Fruit fly (Drosophila melanogaster) ovary, adult (tissue): ENCODE data around the gene Myo61F.

Source experiments
- CG17801 ChIP-seq: fragments of 200-800 bp; optimal IDR thresholded peaks from 2 replicates; lab custom pipeline; 2019; ENCODE audit warnings: missing biosample characterization, mild to moderate bottlenecking, missing genetic modification characterization, moderate library complexity; ENCODE audit not compliant: partially characterized antibody

Myo61F gene

dm6 chr3L:1313039-1313766 is 5.1 kb upstream of the Myo61F start, which contains the start of the genes sturkopf and Herc4:
Gene sturkopf (minus strand): TSS chr3L:1313377.
Gene Herc4 (plus strand): TSS chr3L:1313696.
- peak; percentile 9 for TF ChIP-seq CG17801 (GFP tag; lab: Kevin White, UChicago)

- no peak for TF ChIP-seq CG17801 (GFP tag; lab: Kevin White, UChicago)
These were observed 931 bp downstream of the Myo61F start for dm6 chr3L:1319097-1319725.

dm6 chr3L:1320230-1320930 is 2.1 kb downstream of the Myo61F start:
- peak; percentile 62 for TF ChIP-seq CG17801 (GFP tag; lab: Kevin White, UChicago)

- no peak for TF ChIP-seq CG17801 (GFP tag; lab: Kevin White, UChicago)
These were observed 2.8 kb downstream of the Myo61F start for dm6 chr3L:1320931-1321556.

- no peak for TF ChIP-seq CG17801 (GFP tag; lab: Kevin White, UChicago)
These were observed 3.9 kb downstream of the Myo61F start for dm6 chr3L:1322159-1322558.

- TF ChIP-seq CG17801 (GFP tag; lab: Kevin White, UChicago) = no peak
These were observed 4.4 kb downstream of the Myo61F start, which contains the start of gene CG9184 for dm6 chr3L:1322706-1323105. Gene CG9184 (minus strand): TSS chr3L:1322806.

- TF ChIP-seq CG17801 (GFP tag; lab: Kevin White, UChicago) = no peak
These were observed 4.9 kb downstream of the Myo61F start for dm6 chr3L:1323136-1323535.

dm6 chr3L:1324818-1325625 is 6.7 kb downstream of the Myo61F start:
- no peak for TF ChIP-seq CG17801 (GFP tag; lab: Kevin White, UChicago)

- no peak for TF ChIP-seq CG17801 (GFP tag; lab: Kevin White, UChicago)
These were observed 7.3 kb downstream of the Myo61F start for dm6 chr3L:1325626-1325937.

dm6 chr3L:1329724-1330123 is 11.4 kb downstream of the Myo61F start, which contains the start of gene ND-ACP:
Gene ND-ACP (plus strand): TSS chr3L:1329949.
- TF ChIP-seq CG17801 (GFP tag; lab: Kevin White, UChicago) = no peak

- TF ChIP-seq CG17801 (GFP tag; lab: Kevin White, UChicago) = no peak
These were observed 12.1 kb downstream of the Myo61F start for dm6 chr3L:1330420-1330819.

- no peak for TF ChIP-seq CG17801 (GFP tag; lab: Kevin White, UChicago)
These were observed 13.3 kb downstream of the Myo61F start, which contains the start of gene msd1 for dm6 chr3L:1331542-1331941. Gene msd1 (plus strand): TSS chr3L:1331744.

dm6 chr3L:1332973-1333372 is 14.7 kb downstream of the Myo61F start, which contains the start of gene msd5:
Gene msd5 (minus strand): TSS chr3L:1333146.
- no peak for TF ChIP-seq CG17801 (GFP tag; lab: Kevin White, UChicago)
